Worm (Caenorhabditis elegans) whole organism, young adult: ENCODE data around the gene haly-1.

ENCODE experiments used
- F52B5.7 ChIP-seq: sonication (generic microtip); optimal IDR thresholded peaks from 2 replicates; lab custom pipeline; 2016; ENCODE audit warnings: mild to moderate bottlenecking, missing genetic modification characterization, missing compliant biosample characterization
- akir-1 ChIP-seq: fragments of 200-800 bp; sonication (Bioruptor generic); optimal IDR thresholded peaks from 2 replicates; lab custom pipeline; 2018; ENCODE audit warnings: mild to moderate bottlenecking, missing genetic modification characterization, moderate library complexity, missing compliant biosample characterization
- let-526 ChIP-seq: fragments of 200-800 bp; sonication (Bioruptor generic); IDR thresholded peaks from 2 replicates; pipeline ENCODE4 v1.3.6; 2022; ENCODE audit warnings: missing genetic modification reagents, missing genetic modification characterization, missing compliant biosample characterization

- TF ChIP-seq akir-1, result no peak
- TF ChIP-seq F52B5.7 (tag; lab: Kevin White, UChicago), result no peak
- TF ChIP-seq let-526, result no peak
Measured at ce11 chrX:10885872-10886271, 10.5 kb downstream of the haly-1 start, which contains the start of gene T21E8.5.
